Fruit fly (Drosophila melanogaster) Kc167 (cell line): ENCODE data around the gene tgy.

Experiments used
- Myc ChIP-seq: fragments of >200 bp; optimal IDR thresholded peaks from 2 replicates; lab custom pipeline; 2017; ENCODE audit warnings: missing external identifiers
- h ChIP-seq: fragments of >200 bp; optimal IDR thresholded peaks from 3 replicates; lab custom pipeline; 2018; ENCODE audit warnings: missing external identifiers
- insv ChIP-seq: fragments of >200 bp; optimal IDR thresholded peaks from 3 replicates; lab custom pipeline; 2018; ENCODE audit warnings: missing external identifiers

- no peak for TF ChIP-seq Myc
- TF ChIP-seq h (lab: Kevin White, UChicago): no peak
- no peak for TF ChIP-seq insv (lab: Kevin White, UChicago)
These were observed 6.7 kb downstream of the tgy start for dm6 chrX:19120367-19120766.
